Fruit fly (Drosophila melanogaster): ENCODE data around the gene CG31111.

The CG31111 gene

dm6 chr3R:25054451-25055188, 1.4 kb downstream of the CG31111 start, which contains the start of gene CG31109 (continued):
- TF ChIP-seq HHEX (GFP tag; optimal IDR thresholded peaks at IDR 0.05): no peak
- TF ChIP-seq CG14965 (GFP tag; optimal IDR thresholded peaks at IDR 0.05; ENCODE audit: borderline replicate concordance): no peak
- TF ChIP-seq CG7928 (GFP tag; optimal IDR thresholded peaks at IDR 0.05): no peak
- TF ChIP-seq CG7372 (GFP tag; IDR thresholded peaks at IDR 0.05): no peak
- TF ChIP-seq CG10979 (tag; optimal IDR thresholded peaks at IDR 0.05): no peak
- no peak for TF ChIP-seq Doc2 (GFP tag; IDR thresholded peaks at IDR 0.05)
- TF ChIP-seq dimm (GFP tag; IDR thresholded peaks at IDR 0.05): no peak
- no peak for TF ChIP-seq Mes4 (GFP tag; optimal IDR thresholded peaks at IDR 0.05)
- TF ChIP-seq dmrt11E (tag; optimal IDR thresholded peaks at IDR 0.05): peak; percentile 3
- TF ChIP-seq Rx (GFP tag; IDR thresholded peaks at IDR 0.05): no peak
- TF ChIP-seq Optix (GFP tag; IDR thresholded peaks at IDR 0.05): no peak
- TF ChIP-seq CG8944 (GFP tag; optimal IDR thresholded peaks at IDR 0.05): peak; percentile 22
- TF ChIP-seq Hr78 (GFP tag; optimal IDR thresholded peaks at IDR 0.05): no peak
- peak; percentile 61 for TF ChIP-seq Scr (GFP tag; IDR thresholded peaks at IDR 0.05; ENCODE audit: partially characterized antibody)
- peak; percentile 43 for TF ChIP-seq mam (GFP tag; optimal IDR thresholded peaks at IDR 0.05)
- peak; percentile 86 for TF ChIP-seq Myb (GFP tag; optimal IDR thresholded peaks at IDR 0.05)
- TF ChIP-seq Mad (GFP tag; optimal IDR thresholded peaks at IDR 0.05): no peak
- TF ChIP-seq CG8478 (optimal IDR thresholded peaks at IDR 0.05): no peak
- no peak for TF ChIP-seq vnd (GFP tag; IDR thresholded peaks at IDR 0.05; ENCODE audit: partially characterized antibody)
- no peak for TF ChIP-seq dan (GFP tag; IDR thresholded peaks at IDR 0.05)
- TF ChIP-seq nmo (GFP tag; optimal IDR thresholded peaks at IDR 0.05): peak; percentile 35
- peak; percentile 3 for TF ChIP-seq nom (GFP tag; optimal IDR thresholded peaks at IDR 0.05)
- no peak for TF ChIP-seq CG12104 (GFP tag; optimal IDR thresholded peaks at IDR 0.05)
- TF ChIP-seq grn (GFP tag; optimal IDR thresholded peaks at IDR 0.05): no peak
- TF ChIP-seq Sin3A (optimal IDR thresholded peaks at IDR 0.05): peak; percentile 2
- peak; percentile 35 for TF ChIP-seq tin (GFP tag; optimal IDR thresholded peaks at IDR 0.05)
- TF ChIP-seq CG3163 (GFP tag; optimal IDR thresholded peaks at IDR 0.05): no peak
- TF ChIP-seq Ssrp (tag; optimal IDR thresholded peaks at IDR 0.05): no peak
- peak; percentile 30 for TF ChIP-seq Six4 (GFP tag; optimal IDR thresholded peaks at IDR 0.05)
- TF ChIP-seq CG3847 (GFP tag; IDR thresholded peaks at IDR 0.05): peak; percentile 37; the same call in 1 of the 2 replicates
- no peak for TF ChIP-seq CG16815 (GFP tag; optimal IDR thresholded peaks at IDR 0.05)
- TF ChIP-seq pros (GFP tag; optimal IDR thresholded peaks at IDR 0.05): no peak
- TF ChIP-seq cg (GFP tag; optimal IDR thresholded peaks at IDR 0.05): no peak
- TF ChIP-seq ranshi (GFP tag; IDR thresholded peaks at IDR 0.05): no peak
- TF ChIP-seq Hsf (GFP tag; optimal IDR thresholded peaks at IDR 0.05): peak; percentile 2
- peak; percentile 73 for TF ChIP-seq Dp (GFP tag; optimal IDR thresholded peaks at IDR 0.05)
- TF ChIP-seq gfzf (GFP tag; optimal IDR thresholded peaks at IDR 0.05): peak; percentile 36
- TF ChIP-seq luna (GFP tag; optimal IDR thresholded peaks at IDR 0.05): no peak
- no peak for TF ChIP-seq stc (GFP tag; IDR thresholded peaks at IDR 0.05)
- no peak for TF ChIP-seq ftz-f1 (GFP tag; optimal IDR thresholded peaks at IDR 0.05)
- no peak for TF ChIP-seq CG2875 (GFP tag; optimal IDR thresholded peaks at IDR 0.05)
- no peak for TF ChIP-seq h (optimal IDR thresholded peaks at IDR 0.05)
- no peak for TF ChIP-seq CG18619 (GFP tag; optimal IDR thresholded peaks at IDR 0.05)
- peak; percentile 26 for TF ChIP-seq pum (GFP tag; optimal IDR thresholded peaks at IDR 0.05)
- peak; percentile 74 for TF ChIP-seq Med (GFP tag)
- TF ChIP-seq CG1603 (tag; optimal IDR thresholded peaks at IDR 0.05): peak; percentile 91
- no peak for TF ChIP-seq CG32772 (GFP tag; IDR thresholded peaks at IDR 0.05)
- peak; percentile 42 for TF ChIP-seq CG13624 (GFP tag; optimal IDR thresholded peaks at IDR 0.05)
- no peak for TF ChIP-seq Hr3 (GFP tag; optimal IDR thresholded peaks at IDR 0.05)
- TF ChIP-seq ERR (GFP tag; optimal IDR thresholded peaks at IDR 0.05): no peak
- TF ChIP-seq CG1832 (GFP tag; optimal IDR thresholded peaks at IDR 0.05): no peak
